Fruit fly (Drosophila melanogaster) whole organism, pupa: ENCODE results near the gene CG3436.
A peak's percentile ranks its signal among the peaks of the same experiment; 100 is the strongest.

ENCODE experiments used
- CG10348 ChIP-seq: fragments of 200-800 bp; sonication (Bioruptor generic); IDR thresholded peaks from 2 replicates; pipeline ENCODE4 v1.3.6; 2022; ENCODE audit warnings: missing biosample characterization, missing genetic modification characterization
- CG12605 ChIP-seq: fragments of 200-800 bp; sonication (Bioruptor generic); IDR thresholded peaks from 2 replicates; pipeline ENCODE4 v1.3.6; 2022; ENCODE audit warnings: missing biosample characterization, missing genetic modification characterization
- CG13204 ChIP-seq: fragments of 200-800 bp; sonication (Bioruptor generic); optimal IDR thresholded peaks from 2 replicates; lab custom pipeline; 2018; ENCODE audit warnings: missing biosample characterization, mild to moderate bottlenecking, missing genetic modification characterization, moderate library complexity
- CG14655 ChIP-seq: fragments of 200-800 bp; sonication (Bioruptor generic); optimal IDR thresholded peaks from 3 replicates; lab custom pipeline; 2017; ENCODE audit warnings: mild to moderate bottlenecking, missing biosample characterization, missing genetic modification reagents, missing genetic modification characterization
- CG15710 ChIP-seq: fragments of 200-800 bp; sonication (Bioruptor generic); optimal IDR thresholded peaks from 2 replicates; lab custom pipeline; 2018; ENCODE audit warnings: missing biosample characterization, mild to moderate bottlenecking, missing genetic modification characterization, moderate library complexity
- CG17806 ChIP-seq: fragments of 200-800 bp; sonication (Bioruptor generic); optimal IDR thresholded peaks from 2 replicates; lab custom pipeline; 2018; ENCODE audit warnings: missing biosample characterization, mild to moderate bottlenecking, missing genetic modification characterization, moderate library complexity
- CG32121 ChIP-seq: fragments of 200-800 bp; sonication (Bioruptor generic); IDR thresholded peaks from 2 replicates; pipeline ENCODE4 v1.3.6; 2022; ENCODE audit warnings: missing biosample characterization, missing genetic modification characterization
- CG34367 ChIP-seq: fragments of 200-800 bp; sonication (Bioruptor generic); optimal IDR thresholded peaks from 2 replicates; lab custom pipeline; 2018; ENCODE audit warnings: missing biosample characterization, mild to moderate bottlenecking, missing genetic modification characterization
- CG4496 ChIP-seq: fragments of 200-800 bp; sonication (Bioruptor generic); IDR thresholded peaks from 3 replicates; pipeline ENCODE4 v1.3.6; 2022; ENCODE audit warnings: missing biosample characterization, missing genetic modification characterization
- CG8159 ChIP-seq: fragments of 200-800 bp; sonication (Bioruptor generic); optimal IDR thresholded peaks from 3 replicates; lab custom pipeline; 2018; ENCODE audit warnings: missing biosample characterization, mild to moderate bottlenecking, missing genetic modification characterization, moderate library complexity
- CG8301 ChIP-seq: fragments of 200-800 bp; sonication (Bioruptor generic); optimal IDR thresholded peaks from 2 replicates; lab custom pipeline; 2018; ENCODE audit warnings: missing biosample characterization, mild to moderate bottlenecking, missing genetic modification characterization
- CG9948 ChIP-seq: fragments of 200-800 bp; sonication (Bioruptor generic); optimal IDR thresholded peaks from 2 replicates; lab custom pipeline; 2018; ENCODE audit warnings: missing biosample characterization, mild to moderate bottlenecking, missing genetic modification characterization, moderate library complexity
- D1 ChIP-seq: fragments of 200-800 bp; sonication (Bioruptor generic); optimal IDR thresholded peaks from 2 replicates; lab custom pipeline; 2018; ENCODE audit warnings: missing biosample characterization, mild to moderate bottlenecking, missing genetic modification characterization, moderate library complexity
- EcR ChIP-seq: fragments of 200-800 bp; sonication (Bioruptor generic); optimal IDR thresholded peaks from 3 replicates; lab custom pipeline; 2019; ENCODE audit warnings: missing biosample characterization, missing genetic modification characterization, mild to moderate bottlenecking, moderate library complexity, missing genetic modification reagents
- Ets98B ChIP-seq: fragments of 200-800 bp; sonication (Bioruptor generic); IDR thresholded peaks from 2 replicates; pipeline ENCODE4 v1.3.6; 2022; ENCODE audit warnings: missing biosample characterization, missing genetic modification characterization
- Pif1A ChIP-seq: fragments of 200-800 bp; sonication (Bioruptor generic); optimal IDR thresholded peaks from 3 replicates; lab custom pipeline; 2016; ENCODE audit warnings: missing biosample characterization, missing genetic modification characterization
- Pif1B ChIP-seq: fragments of 200-800 bp; sonication (Bioruptor generic); optimal IDR thresholded peaks from 3 replicates; lab custom pipeline; 2016; ENCODE audit warnings: missing biosample characterization, missing genetic modification characterization
- Snoo ChIP-seq: fragments of 200-800 bp; sonication (Bioruptor generic); optimal IDR thresholded peaks from 3 replicates; lab custom pipeline; 2017; ENCODE audit warnings: missing biosample characterization, mild to moderate bottlenecking, missing genetic modification characterization, inconsistent platforms
- fd96Ca ChIP-seq: fragments of 200-800 bp; sonication (Bioruptor generic); IDR thresholded peaks from 3 replicates; pipeline ENCODE4 v1.3.6; 2022; ENCODE audit warnings: missing biosample characterization, missing genetic modification characterization
- gl ChIP-seq: fragments of 200-800 bp; sonication (Bioruptor generic); optimal IDR thresholded peaks from 2 replicates; lab custom pipeline; 2018; ENCODE audit warnings: missing biosample characterization, mild to moderate bottlenecking, missing genetic modification characterization
- rn ChIP-seq: fragments of 200-800 bp; sonication (Bioruptor generic); IDR thresholded peaks from 2 replicates; pipeline ENCODE4 v1.3.6; 2022; ENCODE audit warnings: missing biosample characterization, missing genetic modification characterization

CG3436 gene

dm6 chr2L:116388-116787, 39.4 kb upstream of the CG3436 start, which contains the start of gene CG13694:
TSS of gene CG13694 (minus strand) at chr2L:116488.
- TF ChIP-seq CG8159 (tag; lab: Kevin White, UChicago) (no peak), Ets98B (GFP tag; lab: Robert Waterston, UW) (no peak), CG4496 (no peak), CG9948 (tag; lab: Kevin White, UChicago) (no peak), CG15710 (tag; lab: Kevin White, UChicago) (no peak), Pif1A (GFP tag; lab: Kevin White, UChicago) (no peak), CG10348 (no peak), gl (no peak), EcR (GFP tag; lab: Kevin White, UChicago) (no peak)

dm6 chr2L:117750-118149, 38.1 kb upstream of the CG3436 start:
- TF ChIP-seq fd96Ca (GFP tag; lab: Robert Waterston, UW) (no peak), CG10348 (no peak), CG17806 (no peak), CG8159 (tag; lab: Kevin White, UChicago) (no peak), CG9948 (tag; lab: Kevin White, UChicago) (no peak), CG12605 (GFP tag; lab: Robert Waterston, UW) (no peak), rn (no peak), CG14655 (GFP tag; lab: Kevin White, UChicago) (no peak), CG34367 (tag; lab: Kevin White, UChicago) (no peak), gl (no peak), Snoo (tag; lab: Kevin White, UChicago) (no peak), D1 (tag; lab: Kevin White, UChicago) (no peak), CG32121 (GFP tag; lab: Robert Waterston, UW) (no peak), CG15710 (tag; lab: Kevin White, UChicago) (no peak)

DNA sequence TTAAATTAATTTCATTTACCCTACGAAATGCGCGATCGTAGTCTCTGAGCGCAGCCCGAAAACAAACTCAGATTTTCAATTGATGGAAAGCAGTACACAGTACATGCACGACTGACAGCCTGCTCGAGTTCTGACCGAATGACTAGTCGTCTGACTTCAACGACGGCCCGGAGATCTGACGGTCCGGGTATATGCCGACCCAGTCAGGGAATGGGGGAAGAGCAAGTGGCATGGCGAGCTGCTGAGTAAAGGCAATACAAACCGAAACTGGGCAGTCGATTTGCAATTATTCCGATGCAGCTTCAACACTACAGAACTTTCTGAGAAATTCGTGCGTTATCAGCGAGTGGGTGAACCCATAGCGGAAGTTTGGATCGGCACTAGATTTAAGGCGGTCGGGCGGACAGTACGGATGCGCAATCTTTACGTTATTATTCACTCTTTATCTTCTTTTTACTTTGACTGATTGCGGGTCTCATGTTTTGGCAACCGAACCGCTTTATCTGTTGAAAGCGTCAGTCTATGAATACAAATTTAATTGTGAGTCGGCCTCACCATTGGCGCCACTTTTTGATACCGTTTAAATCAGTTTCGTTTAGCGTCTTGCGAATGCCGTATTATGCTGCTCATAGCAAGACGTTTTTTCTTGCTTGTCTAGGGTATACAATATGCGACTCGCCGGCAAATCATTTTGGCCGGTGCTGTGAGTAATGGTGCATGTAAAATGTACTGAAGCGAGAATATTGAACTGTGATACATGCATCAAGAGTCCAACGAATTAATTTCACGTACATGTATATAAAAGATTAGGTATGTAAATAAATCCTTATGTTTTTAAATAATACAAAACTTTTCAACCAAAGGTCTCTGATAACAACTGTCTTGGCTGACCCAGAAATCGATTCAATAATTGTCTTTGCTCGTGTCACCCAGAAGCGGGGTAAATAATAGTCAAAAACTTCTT, 35.1 kb upstream of the CG3436 start:
- TF ChIP-seq CG9948 (tag; lab: Kevin White, UChicago) (no peak), CG34367 (tag; lab: Kevin White, UChicago) (no peak), CG8159 (tag; lab: Kevin White, UChicago) (no peak), CG32121 (GFP tag; lab: Robert Waterston, UW) (peak; percentile 12; the same call in 1 of the 2 replicates), Snoo (tag; lab: Kevin White, UChicago) (no peak), fd96Ca (GFP tag; lab: Robert Waterston, UW) (no peak), CG12605 (GFP tag; lab: Robert Waterston, UW) (no peak), D1 (tag; lab: Kevin White, UChicago) (no peak), CG4496 (no peak), Pif1B (GFP tag; lab: Kevin White, UChicago) (peak; percentile 30), CG10348 (no peak), CG17806 (peak; percentile 26), gl (no peak), Pif1A (GFP tag; lab: Kevin White, UChicago) (peak; percentile 56), rn (no peak), CG15710 (tag; lab: Kevin White, UChicago) (peak; percentile 17), EcR (GFP tag; lab: Kevin White, UChicago) (no peak), Ets98B (GFP tag; lab: Robert Waterston, UW) (no peak), CG14655 (GFP tag; lab: Kevin White, UChicago) (peak; percentile 28), CG13204 (GFP tag; lab: Kevin White, UChicago) (no peak), CG8301 (tag; lab: Kevin White, UChicago) (peak; percentile 49)

DNA sequence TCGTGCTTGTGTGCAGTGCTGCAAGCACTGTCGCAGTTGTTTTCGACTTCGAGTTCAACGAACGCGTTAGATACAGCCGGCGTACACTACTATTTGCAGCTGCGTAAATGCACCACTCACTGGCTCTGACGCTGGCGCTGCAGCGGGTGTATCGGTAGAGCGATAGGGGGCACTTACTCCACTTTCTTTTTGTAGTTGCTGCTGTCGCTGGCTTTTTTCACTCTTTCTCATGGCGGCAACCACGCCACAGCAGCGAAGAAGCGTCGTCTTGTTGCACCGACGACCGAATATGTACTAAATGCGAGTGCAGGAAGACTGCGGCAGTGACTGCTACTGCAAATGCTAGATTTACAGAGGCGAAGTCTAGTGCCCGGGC, 34.4 kb upstream of the CG3436 start, which contains the start of gene CG4822:
Gene CG4822, minus strand, starts transcription at position 299 of the 376 bp plus-strand sequence.
- no peak for TF ChIP-seq CG8301 (tag; lab: Kevin White, UChicago)
- peak; percentile 56 for TF ChIP-seq CG12605 (GFP tag; lab: Robert Waterston, UW)
- peak; percentile 71; the same call in 1 of the 3 replicates for TF ChIP-seq fd96Ca (GFP tag; lab: Robert Waterston, UW)
- TF ChIP-seq Ets98B (GFP tag; lab: Robert Waterston, UW): peak; percentile 83; the same call in 1 of the 2 replicates
- peak; percentile 87 for TF ChIP-seq EcR (GFP tag; lab: Kevin White, UChicago)
- TF ChIP-seq CG32121 (GFP tag; lab: Robert Waterston, UW): peak; percentile 42; the same call in 1 of the 2 replicates
- TF ChIP-seq CG13204 (GFP tag; lab: Kevin White, UChicago): peak; percentile 33
- TF ChIP-seq CG4496: peak; percentile 73; the same call in 2 of the 3 replicates
- TF ChIP-seq D1 (tag; lab: Kevin White, UChicago): no peak

- 0 out of 3 replicates have a peak, but pooled peaks have one; percentile 7 for TF ChIP-seq CG4496
- TF ChIP-seq D1 (tag; lab: Kevin White, UChicago): peak; percentile 21
- TF ChIP-seq CG17806: no peak
- TF ChIP-seq Pif1B (GFP tag; lab: Kevin White, UChicago): no peak
- TF ChIP-seq fd96Ca (GFP tag; lab: Robert Waterston, UW): no peak
- TF ChIP-seq CG9948 (tag; lab: Kevin White, UChicago): no peak
- TF ChIP-seq CG13204 (GFP tag; lab: Kevin White, UChicago): no peak
- TF ChIP-seq CG14655 (GFP tag; lab: Kevin White, UChicago): no peak
- no peak for TF ChIP-seq rn
- TF ChIP-seq CG12605 (GFP tag; lab: Robert Waterston, UW): no peak
- no peak for TF ChIP-seq EcR (GFP tag; lab: Kevin White, UChicago)
- no peak for TF ChIP-seq gl
- TF ChIP-seq Pif1A (GFP tag; lab: Kevin White, UChicago): no peak
- TF ChIP-seq, all 21 proteins: peak for 2
Measured at dm6 chr2L:122167-123006, 33.4 kb upstream of the CG3436 start.
